Worm (Caenorhabditis elegans) whole organism, L3 larva: Measurements from ENCODE around the gene str-172.

ENCODE experiments used
- ZK546.5 ChIP-seq: sonication (generic microtip); optimal IDR thresholded peaks from 2 replicates; lab custom pipeline; 2017; ENCODE audit warnings: missing biosample characterization, missing genetic modification characterization
- daf-12 ChIP-seq: fragments of 150-350 bp; optimal IDR thresholded peaks from 2 replicates; lab custom pipeline; 2014; ENCODE audit warnings: missing biosample characterization, missing genetic modification reagents, missing genetic modification characterization
- nhr-12 ChIP-seq: fragments of 150-350 bp; optimal IDR thresholded peaks from 2 replicates; lab custom pipeline; 2014; ENCODE audit warnings: missing biosample characterization, missing genetic modification characterization
- nhr-28 ChIP-seq: fragments of 150-350 bp; optimal IDR thresholded peaks from 2 replicates; lab custom pipeline; 2014; ENCODE audit warnings: missing biosample characterization, missing genetic modification characterization
- nhr-76 ChIP-seq: fragments of 150-350 bp; sonication (generic microtip); optimal IDR thresholded peaks from 5 replicates; lab custom pipeline; 2014; ENCODE audit warnings: missing biosample characterization, missing genetic modification characterization
- nhr-77 ChIP-seq: fragments of 150-350 bp; optimal IDR thresholded peaks from 2 replicates; lab custom pipeline; 2014; ENCODE audit warnings: missing biosample characterization, missing genetic modification characterization
- skn-1 ChIP-seq: fragments of 150-350 bp; optimal IDR thresholded peaks from 2 replicates; lab custom pipeline; 2014; ENCODE audit warnings: missing biosample characterization, missing genetic modification characterization
- unc-62 ChIP-seq: fragments of 150-350 bp; sonication (generic microtip); optimal IDR thresholded peaks from 4 replicates; lab custom pipeline; 2014; ENCODE audit warnings: missing biosample characterization, missing genetic modification reagents, missing genetic modification characterization

- TF ChIP-seq nhr-77 (tag; lab: Kevin White, UChicago) = no peak
- TF ChIP-seq skn-1 (tag; lab: Kevin White, UChicago) = no peak
- TF ChIP-seq unc-62 = no peak
- TF ChIP-seq nhr-12 = no peak
- TF ChIP-seq nhr-76 (tag; lab: Kevin White, UChicago) = no peak
- no peak for TF ChIP-seq daf-12 (tag; lab: Kevin White, UChicago)
- no peak for TF ChIP-seq nhr-28
- TF ChIP-seq ZK546.5 (tag; lab: Kevin White, UChicago) = no peak
Observed at ce11 chrIV:4858573-4858972, 8.9 kb downstream of the str-172 start, which contains the start of gene Y17G9A.3.
